Worm (Caenorhabditis elegans) whole organism, late embryonic: Measurements from ENCODE around the gene F59A1.6.

Experiments used
- C08G9.2 ChIP-seq: sonication (generic microtip); optimal IDR thresholded peaks from 2 replicates; lab custom pipeline; 2016; ENCODE audit warnings: mild to moderate bottlenecking, missing genetic modification characterization, moderate library complexity, missing compliant biosample characterization
- C38D4.7 ChIP-seq: fragments of 200-800 bp; sonication (Bioruptor generic); optimal IDR thresholded peaks from 2 replicates; lab custom pipeline; 2018; ENCODE audit warnings: mild to moderate bottlenecking, missing genetic modification characterization, moderate library complexity, missing compliant biosample characterization
- F13H6.1 ChIP-seq: sonication (generic microtip); optimal IDR thresholded peaks from 2 replicates; lab custom pipeline; 2016; ENCODE audit warnings: missing genetic modification characterization, missing compliant biosample characterization
- T23F11.4 ChIP-seq: fragments of 200-800 bp; sonication (Bioruptor generic); optimal IDR thresholded peaks from 2 replicates; lab custom pipeline; 2018; ENCODE audit warnings: mild to moderate bottlenecking, missing genetic modification characterization, missing compliant biosample characterization
- Y22D7AL.16 ChIP-seq: sonication (generic microtip); optimal IDR thresholded peaks from 2 replicates; lab custom pipeline; 2016; ENCODE audit warnings: missing genetic modification characterization, missing compliant biosample characterization
- ahr-1 ChIP-seq: sonication (generic microtip); optimal IDR thresholded peaks from 2 replicates; lab custom pipeline; 2016; ENCODE audit warnings: missing genetic modification characterization, missing compliant biosample characterization
- ceh-2 ChIP-seq: sonication (generic microtip); optimal IDR thresholded peaks from 2 replicates; lab custom pipeline; 2016; ENCODE audit warnings: missing genotype, missing genetic modification characterization, missing compliant biosample characterization
- ceh-24 ChIP-seq: sonication (generic microtip); optimal IDR thresholded peaks from 2 replicates; lab custom pipeline; 2016; ENCODE audit warnings: mild to moderate bottlenecking, missing genetic modification characterization, missing compliant biosample characterization
- ceh-30 ChIP-seq: fragments of 150-350 bp; optimal IDR thresholded peaks from 2 replicates; lab custom pipeline; 2014; ENCODE audit warnings: missing biosample characterization, missing genetic modification characterization
- ceh-34 ChIP-seq: sonication (generic microtip); optimal IDR thresholded peaks from 2 replicates; lab custom pipeline; 2016; ENCODE audit warnings: mild to moderate bottlenecking, missing genetic modification characterization, missing compliant biosample characterization
- ceh-45 ChIP-seq: fragments of 200-800 bp; sonication (Bioruptor generic); IDR thresholded peaks from 2 replicates; pipeline ENCODE4 v1.3.6; 2022; ENCODE audit warnings: missing genetic modification reagents, missing genetic modification characterization, missing compliant biosample characterization
- ceh-9 ChIP-seq: sonication (generic microtip); optimal IDR thresholded peaks from 2 replicates; lab custom pipeline; 2016; ENCODE audit warnings: mild to moderate bottlenecking, missing genetic modification characterization, inconsistent platforms, missing compliant biosample characterization
- dmd-4 ChIP-seq: sonication (generic microtip); optimal IDR thresholded peaks from 2 replicates; lab custom pipeline; 2016; ENCODE audit warnings: borderline replicate concordance, missing genetic modification characterization, missing compliant biosample characterization
- elt-4 ChIP-seq: sonication (generic microtip); optimal IDR thresholded peaks from 2 replicates; lab custom pipeline; 2016; ENCODE audit warnings: missing genetic modification characterization, missing compliant biosample characterization
- ets-4 ChIP-seq: sonication (generic microtip); optimal IDR thresholded peaks from 2 replicates; lab custom pipeline; 2016; ENCODE audit warnings: missing genetic modification characterization, missing compliant biosample characterization
- eyg-1 ChIP-seq: sonication (generic microtip); optimal IDR thresholded peaks from 2 replicates; lab custom pipeline; 2016; ENCODE audit warnings: missing genotype, missing genetic modification characterization, missing compliant biosample characterization
- fkh-10 ChIP-seq: fragments of 150-350 bp; optimal IDR thresholded peaks from 2 replicates; lab custom pipeline; 2014; ENCODE audit warnings: missing biosample characterization, missing genetic modification reagents, missing genetic modification characterization
- fkh-6 ChIP-seq: sonication (generic microtip); optimal IDR thresholded peaks from 2 replicates; lab custom pipeline; 2016; ENCODE audit warnings: missing genetic modification characterization, missing compliant biosample characterization
- gmeb-2 ChIP-seq: sonication (generic microtip); optimal IDR thresholded peaks from 2 replicates; lab custom pipeline; 2016; ENCODE audit warnings: missing genetic modification characterization, inconsistent platforms, missing compliant biosample characterization
- hlh-13 ChIP-seq: fragments of 200-800 bp; sonication (Bioruptor generic); optimal IDR thresholded peaks from 2 replicates; lab custom pipeline; 2018; ENCODE audit warnings: mild to moderate bottlenecking, missing genetic modification characterization, missing compliant biosample characterization
- hlh-30 ChIP-seq: sonication (generic microtip); optimal IDR thresholded peaks from 2 replicates; lab custom pipeline; 2017; ENCODE audit warnings: antibody characterized with exemption, missing genetic modification characterization, missing compliant biosample characterization; ENCODE audit not compliant: insufficient read depth
- lim-6 ChIP-seq: sonication (generic microtip); optimal IDR thresholded peaks from 2 replicates; lab custom pipeline; 2016; ENCODE audit warnings: missing genetic modification characterization, missing compliant biosample characterization
- mec-3 ChIP-seq: sonication (generic microtip); optimal IDR thresholded peaks from 2 replicates; lab custom pipeline; 2016; ENCODE audit warnings: borderline replicate concordance, missing genetic modification characterization, missing compliant biosample characterization
- nhr-232 ChIP-seq: sonication (generic microtip); optimal IDR thresholded peaks from 2 replicates; lab custom pipeline; 2016; ENCODE audit warnings: missing genetic modification characterization, missing compliant biosample characterization
- pag-3 ChIP-seq: sonication (generic microtip); optimal IDR thresholded peaks from 2 replicates; lab custom pipeline; 2016; ENCODE audit warnings: missing compliant biosample characterization, missing genetic modification characterization, borderline replicate concordance
- pat-9 ChIP-seq: fragments of 200-800 bp; sonication (Bioruptor generic); optimal IDR thresholded peaks from 2 replicates; lab custom pipeline; 2018; ENCODE audit warnings: mild to moderate bottlenecking, missing genetic modification characterization, moderate library complexity, missing compliant biosample characterization
- pha-2 ChIP-seq: sonication (generic microtip); optimal IDR thresholded peaks from 2 replicates; lab custom pipeline; 2017; ENCODE audit warnings: mild to moderate bottlenecking, missing genetic modification characterization, missing compliant biosample characterization
- pros-1 ChIP-seq: fragments of 150-350 bp; optimal IDR thresholded peaks from 2 replicates; lab custom pipeline; 2014; ENCODE audit warnings: missing biosample characterization, missing genetic modification reagents, missing genetic modification characterization
- sdc-2 ChIP-seq: sonication (generic microtip); optimal IDR thresholded peaks from 2 replicates; lab custom pipeline; 2016; ENCODE audit warnings: missing genotype, missing genetic modification characterization, missing compliant biosample characterization
- sox-2 ChIP-seq: fragments of 200-800 bp; sonication (Bioruptor generic); IDR thresholded peaks from 2 replicates; pipeline ENCODE4 v1.3.6; 2022; ENCODE audit warnings: missing genetic modification reagents, missing genetic modification characterization, missing compliant biosample characterization
- syd-9 ChIP-seq: sonication (generic microtip); optimal IDR thresholded peaks from 2 replicates; lab custom pipeline; 2016; ENCODE audit warnings: mild to moderate bottlenecking, missing genetic modification characterization, moderate library complexity, missing compliant biosample characterization
- tbx-7 ChIP-seq: sonication (generic microtip); optimal IDR thresholded peaks from 2 replicates; lab custom pipeline; 2016; ENCODE audit warnings: missing genotype, missing genetic modification characterization, missing compliant biosample characterization
- ttx-3 ChIP-seq: sonication (generic microtip); optimal IDR thresholded peaks from 2 replicates; lab custom pipeline; 2016; ENCODE audit warnings: missing genetic modification reagents, missing genetic modification characterization, missing compliant biosample characterization
- unc-3 ChIP-seq, 2 experiments: fragments of 200-800 bp in 1 of 2; sonication (Bioruptor generic) in 1 of 2; sonication (generic microtip) in 1 of 2; conservative IDR thresholded peaks in 1 of 2; optimal IDR thresholded peaks in 1 of 2; 2 replicates each; pipeline versions ENCODE4 v1.3.6 to Lab custom; 2016 to 2022; ENCODE audit warnings: missing compliant biosample characterization in 2 of 2, missing genetic modification characterization in 2 of 2, missing genetic modification reagents in 1 of 2
- unc-42 ChIP-seq: sonication (generic microtip); optimal IDR thresholded peaks from 2 replicates; lab custom pipeline; 2016; ENCODE audit warnings: missing genotype, missing genetic modification characterization, missing compliant biosample characterization
- unc-55 ChIP-seq: sonication (generic microtip); optimal IDR thresholded peaks from 2 replicates; lab custom pipeline; 2017; ENCODE audit warnings: missing biosample characterization, missing genetic modification reagents, missing genetic modification characterization
- unc-86 ChIP-seq: sonication (generic microtip); optimal IDR thresholded peaks from 2 replicates; lab custom pipeline; 2016; ENCODE audit warnings: missing genetic modification characterization, missing compliant biosample characterization

F59A1.6 gene

DNA sequence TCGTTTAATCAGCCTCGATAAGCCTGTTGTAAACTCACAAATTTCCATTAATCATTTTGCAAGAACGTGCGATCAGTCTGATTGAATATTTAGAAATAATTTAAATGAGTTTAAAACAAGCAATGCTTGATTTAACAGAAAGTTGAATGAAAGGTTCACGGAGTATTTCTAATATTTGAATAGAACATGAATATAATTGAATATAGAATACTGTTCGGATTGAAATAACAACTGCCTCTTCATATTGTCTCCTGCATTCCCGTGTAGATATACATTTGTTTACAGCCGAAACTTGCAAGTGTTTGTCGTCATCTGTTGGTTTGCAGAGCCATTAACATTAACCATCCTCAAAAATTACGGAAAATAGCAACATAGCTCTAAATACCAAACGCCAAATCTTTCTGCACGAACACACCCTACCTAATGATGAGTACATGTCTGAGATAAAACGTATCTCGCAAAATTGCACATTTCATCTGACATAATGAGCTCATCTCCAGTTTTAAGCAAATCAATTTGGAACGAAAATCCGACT, 15.9 kb downstream of the F59A1.6 start, which contains the start of the genes Y26G10.5 and srh-32:
Y26G10.5 (minus strand) TSS at position 101 of the 535 bp plus-strand sequence.
srh-32 (plus strand) TSS at position 485 of the 535 bp plus-strand sequence.
- TF ChIP-seq unc-55 (GFP tag; lab: Kevin White, UChicago), result no peak
- TF ChIP-seq eyg-1 (tag; lab: Kevin White, UChicago), result no peak
- TF ChIP-seq ets-4 (tag; lab: Kevin White, UChicago), result no peak
- no peak for TF ChIP-seq C08G9.2 (tag; lab: Kevin White, UChicago)
- TF ChIP-seq ceh-9 (tag; lab: Kevin White, UChicago), result no peak
- no peak for TF ChIP-seq syd-9 (tag; lab: Kevin White, UChicago)
- no peak for TF ChIP-seq ceh-30 (tag; lab: Kevin White, UChicago)
- TF ChIP-seq nhr-232 (tag; lab: Kevin White, UChicago), result no peak
- TF ChIP-seq tbx-7 (tag; lab: Kevin White, UChicago), result no peak
- TF ChIP-seq ahr-1, result no peak
- no peak for TF ChIP-seq F13H6.1 (tag; lab: Kevin White, UChicago)
- TF ChIP-seq C38D4.7 (GFP tag; lab: Kevin White, UChicago), result no peak
- no peak for TF ChIP-seq fkh-6 (tag; lab: Kevin White, UChicago)
- TF ChIP-seq T23F11.4 (GFP tag; lab: Kevin White, UChicago), result no peak

DNA sequence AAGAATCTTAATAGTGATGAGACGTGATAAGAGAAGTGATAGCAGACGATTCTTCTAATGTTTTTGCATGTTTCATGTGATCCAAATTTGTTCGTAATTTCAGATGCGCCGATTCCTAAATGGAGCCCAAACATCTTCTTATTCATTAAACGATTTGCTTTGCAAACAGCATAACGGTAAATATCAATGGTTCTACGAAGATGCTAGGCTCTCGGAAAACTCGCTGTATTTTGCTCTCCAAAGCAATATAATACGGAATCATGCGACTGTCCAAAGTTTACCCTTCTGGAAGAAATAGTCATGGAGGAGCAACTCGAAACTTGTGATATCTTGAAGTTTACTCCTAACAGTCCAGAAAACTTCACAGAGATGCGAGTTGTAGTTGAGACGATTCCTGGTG, 20.9 kb downstream of the F59A1.6 start, which contains the start of gene W06D12.6:
W06D12.6 (plus strand) TSS at position 301 of the 400 bp plus-strand sequence.
- TF ChIP-seq syd-9 (tag; lab: Kevin White, UChicago), result no peak
- TF ChIP-seq sox-2, result no peak
- no peak for TF ChIP-seq eyg-1 (tag; lab: Kevin White, UChicago)
- no peak for TF ChIP-seq Y22D7AL.16
- no peak for TF ChIP-seq ttx-3
- TF ChIP-seq unc-3 (GFP tag; conservative IDR thresholded peaks at IDR 0.05; lab: Robert Waterston, UW), result no peak
- TF ChIP-seq unc-3 (tag; optimal IDR thresholded peaks at IDR 0.05; lab: Kevin White, UChicago), result no peak
- TF ChIP-seq fkh-6 (tag; lab: Kevin White, UChicago), result no peak
- no peak for TF ChIP-seq C08G9.2 (tag; lab: Kevin White, UChicago)

DNA sequence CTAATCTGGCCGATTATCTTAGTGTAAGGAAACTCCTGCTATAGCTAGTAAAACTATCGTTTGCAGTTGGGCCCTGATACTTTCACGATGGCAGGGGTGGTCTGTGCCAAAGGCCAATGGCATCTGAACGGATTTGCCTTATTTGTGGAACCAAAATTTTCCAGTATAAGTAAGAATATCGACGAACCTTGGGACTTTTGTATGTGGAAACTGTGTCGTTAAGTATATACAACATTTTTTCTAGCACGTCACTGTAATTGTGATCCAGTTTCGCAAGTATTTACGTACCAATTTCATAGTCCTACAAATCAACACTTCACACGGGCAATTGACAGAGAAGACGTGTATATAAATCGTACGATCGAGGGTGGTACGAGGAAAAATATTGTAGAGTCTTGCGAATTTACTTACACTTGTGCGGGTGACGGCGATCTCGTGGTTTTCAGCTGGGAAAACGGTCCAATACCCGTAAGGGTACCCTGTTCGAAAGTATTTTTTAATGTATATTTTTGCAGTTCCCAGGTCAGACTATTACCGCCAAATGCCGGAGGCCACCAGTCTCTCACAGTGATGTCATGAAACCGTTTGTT, 21.4 kb downstream of the F59A1.6 start:
- TF ChIP-seq fkh-10 (GFP tag; lab: Kevin White, UChicago) (no peak), unc-86 (tag; lab: Kevin White, UChicago) (no peak), lim-6 (no peak)

DNA sequence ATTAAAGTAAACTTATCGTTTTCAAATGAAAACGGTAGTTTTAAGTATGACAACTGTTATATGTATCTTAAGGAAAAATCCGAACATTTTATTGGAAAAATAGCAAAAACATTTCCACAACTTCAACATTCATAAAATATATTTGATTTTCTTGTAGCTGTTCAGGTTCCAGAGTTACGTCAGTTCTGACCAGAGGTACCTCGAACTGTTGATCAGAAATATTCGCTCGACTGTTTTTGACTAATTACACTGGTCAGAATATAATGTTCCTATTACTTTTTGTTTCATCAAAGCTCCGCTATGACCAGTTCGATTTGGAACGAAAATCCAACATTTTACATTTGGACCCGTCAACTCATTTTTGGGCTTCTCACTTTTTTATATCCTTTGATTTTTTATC, 22.1 kb downstream of the F59A1.6 start, which contains the start of gene srh-31:
srh-31 (plus strand) TSS at position 301 of the 400 bp plus-strand sequence.
- TF ChIP-seq ceh-34 (tag; lab: Kevin White, UChicago) (no peak), dmd-4 (tag; lab: Kevin White, UChicago) (no peak), hlh-13 (no peak), unc-42 (tag; lab: Kevin White, UChicago) (no peak), ceh-45 (GFP tag; lab: Robert Waterston, UW) (no peak), gmeb-2 (tag; lab: Kevin White, UChicago) (no peak), hlh-30 (tag; lab: Kevin White, UChicago) (no peak), tbx-7 (tag; lab: Kevin White, UChicago) (no peak)
- TF ChIP-seq, all 69 proteins: peak for 0

DNA sequence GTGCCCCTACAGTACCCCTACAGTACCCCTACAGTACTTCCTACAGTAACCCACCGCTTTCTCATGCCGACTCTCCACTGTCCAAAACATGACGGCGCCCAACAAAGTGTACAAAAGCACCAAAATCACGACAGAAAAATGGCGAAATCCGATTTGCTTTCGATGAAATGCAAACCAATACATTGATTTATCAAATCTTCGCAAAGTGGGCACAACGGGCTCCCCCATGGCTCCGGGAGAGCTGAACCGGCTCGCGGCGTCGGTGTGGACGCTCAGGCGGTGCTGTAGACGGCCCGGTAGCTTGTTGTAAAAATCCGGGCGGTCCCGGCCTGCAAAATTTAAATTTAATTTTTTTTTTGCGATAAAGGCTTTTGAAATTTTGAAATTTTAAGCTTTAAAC, 27.4 kb downstream of the F59A1.6 start:
- no peak for TF ChIP-seq pat-9 (tag; lab: Kevin White, UChicago)
- no peak for TF ChIP-seq ceh-2 (tag; lab: Kevin White, UChicago)
- no peak for TF ChIP-seq unc-42 (tag; lab: Kevin White, UChicago)
- no peak for TF ChIP-seq tbx-7 (tag; lab: Kevin White, UChicago)
- TF ChIP-seq sdc-2 (tag; lab: Kevin White, UChicago), result no peak
- TF ChIP-seq elt-4 (tag; lab: Kevin White, UChicago), result no peak
- TF ChIP-seq ets-4 (tag; lab: Kevin White, UChicago), result no peak
- TF ChIP-seq F13H6.1 (tag; lab: Kevin White, UChicago), result no peak
- TF ChIP-seq ceh-24 (tag; lab: Kevin White, UChicago), result no peak
- TF ChIP-seq mec-3, result no peak
- TF ChIP-seq pag-3 (tag; lab: Kevin White, UChicago), result no peak
- TF ChIP-seq ttx-3, result no peak
- TF ChIP-seq pha-2 (tag; lab: Kevin White, UChicago), result no peak
- no peak for TF ChIP-seq unc-86 (tag; lab: Kevin White, UChicago)
- no peak for TF ChIP-seq pros-1 (tag; lab: Kevin White, UChicago)
